Worm (Caenorhabditis elegans): ENCODE data around the gene fli-1.

ce11 chrIII:8653457-8653856, 30.1 kb downstream of the fli-1 start:
- TF ChIP-seq ces-1 (GFP tag; optimal IDR thresholded peaks at IDR 0.05) = no peak
- TF ChIP-seq nhr-12 (tag; optimal IDR thresholded peaks at IDR 0.05) = no peak
- no peak for TF ChIP-seq unc-39 (tag; optimal IDR thresholded peaks at IDR 0.05)
- TF ChIP-seq tbx-8 (GFP tag; optimal IDR thresholded peaks at IDR 0.05) = no peak
